Fruit fly (Drosophila melanogaster) whole organism, wandering third instar larva: Measurements from ENCODE around the gene Sf3b3.
A peak's percentile ranks its signal among the peaks of the same experiment; 100 is the strongest.

Experiments
- Abd-B ChIP-seq: fragments of >200 bp; optimal IDR thresholded peaks from 2 replicates; lab custom pipeline; 2017; ENCODE audit warnings: missing biosample characterization, missing genetic modification characterization
- CG32264 ChIP-seq: fragments of 200-800 bp; sonication (Bioruptor generic); optimal IDR thresholded peaks from 2 replicates; lab custom pipeline; 2016; ENCODE audit warnings: missing biosample characterization, missing genetic modification characterization
- CG9705 ChIP-seq: fragments of 200-800 bp; sonication (Bioruptor generic); optimal IDR thresholded peaks from 2 replicates; lab custom pipeline; 2018; ENCODE audit warnings: missing biosample characterization, mild to moderate bottlenecking, missing genetic modification characterization
- CrebA ChIP-seq: fragments of 200-800 bp; sonication (Bioruptor generic); optimal IDR thresholded peaks from 2 replicates; lab custom pipeline; 2016; ENCODE audit warnings: missing biosample characterization, mild to moderate bottlenecking, missing genetic modification characterization, borderline replicate concordance
- Dfd ChIP-seq: fragments of >200 bp; optimal IDR thresholded peaks from 2 replicates; lab custom pipeline; 2017; ENCODE audit warnings: missing biosample characterization, missing genetic modification characterization
- Dif ChIP-seq: fragments of 200-275, 200-300 bp; sonication (Bioruptor generic); optimal IDR thresholded peaks from 2 replicates; lab custom pipeline; 2018; ENCODE audit warnings: missing biosample characterization, missing genetic modification characterization; ENCODE audit not compliant: partially characterized antibody
- GATAd ChIP-seq: sonication (Bioruptor generic); optimal IDR thresholded peaks from 2 replicates; lab custom pipeline; 2016; ENCODE audit warnings: missing biosample characterization, missing genetic modification characterization
- HLH106 ChIP-seq: fragments of 200-800 bp; optimal IDR thresholded peaks from 3 replicates; lab custom pipeline; 2019; ENCODE audit warnings: missing biosample characterization, mild to moderate bottlenecking, missing genetic modification characterization, moderate library complexity
- Hnf4 ChIP-seq: fragments of 200-800 bp; sonication (Bioruptor generic); optimal IDR thresholded peaks from 2 replicates; lab custom pipeline; 2016; ENCODE audit warnings: missing biosample characterization, mild to moderate bottlenecking, missing genetic modification characterization
- Hr78 ChIP-seq: fragments of >200 bp; optimal IDR thresholded peaks from 2 replicates; lab custom pipeline; 2017; ENCODE audit warnings: missing biosample characterization, missing genetic modification characterization
- Hr83 ChIP-seq: fragments of 200-300 bp; sonication (Bioruptor generic); optimal IDR thresholded peaks from 2 replicates; lab custom pipeline; 2016; ENCODE audit warnings: missing biosample characterization, mild to moderate bottlenecking, missing genetic modification characterization, moderate library complexity; ENCODE audit not compliant: poor library complexity, severe bottlenecking
- Mio ChIP-seq: sonication (Bioruptor generic); optimal IDR thresholded peaks from 2 replicates; lab custom pipeline; 2016; ENCODE audit warnings: missing biosample characterization, missing genetic modification characterization
- Myc ChIP-seq: fragments of >200 bp; optimal IDR thresholded peaks from 2 replicates; lab custom pipeline; 2017
- N ChIP-seq: fragments of >200 bp; optimal IDR thresholded peaks from 2 replicates; lab custom pipeline; 2018; ENCODE audit warnings: missing biosample characterization, missing external identifiers, missing genetic modification characterization
- OdsH ChIP-seq: fragments of 200-800 bp; sonication (Bioruptor generic); optimal IDR thresholded peaks from 2 replicates; lab custom pipeline; 2016; ENCODE audit warnings: missing biosample characterization, mild to moderate bottlenecking, missing genetic modification characterization
- Rel ChIP-seq, 2 experiments: fragments of 200-800 bp; sonication (Bioruptor generic) in 1 of 2; optimal IDR thresholded peaks; 2 replicates in 1 of 2; 3 replicates in 1 of 2; lab custom pipeline; 2016 to 2019; ENCODE audit warnings: mild to moderate bottlenecking in 2 of 2, missing biosample characterization in 2 of 2, missing genetic modification characterization in 2 of 2, moderate library complexity in 1 of 2
- Sp1 ChIP-seq: fragments of 200-800 bp; sonication (Bioruptor generic); optimal IDR thresholded peaks from 3 replicates; lab custom pipeline; 2019; ENCODE audit warnings: missing biosample characterization, mild to moderate bottlenecking, missing genetic modification characterization, moderate library complexity
- Vsx2 ChIP-seq: fragments of 200-300, 225-300 bp; sonication (Bioruptor generic); optimal IDR thresholded peaks from 2 replicates; lab custom pipeline; 2018; ENCODE audit warnings: missing biosample characterization, missing genetic modification characterization; ENCODE audit not compliant: partially characterized antibody
- brk ChIP-seq: fragments of 200-800 bp; sonication (Bioruptor generic); optimal IDR thresholded peaks from 2 replicates; lab custom pipeline; 2016; ENCODE audit warnings: missing biosample characterization, mild to moderate bottlenecking, missing genetic modification characterization
- dmrt93B ChIP-seq: fragments of 200-800 bp; sonication (Bioruptor generic); optimal IDR thresholded peaks from 2 replicates; lab custom pipeline; 2018; ENCODE audit warnings: missing biosample characterization, mild to moderate bottlenecking, missing genetic modification characterization
- dsf ChIP-seq: sonication (Bioruptor generic); optimal IDR thresholded peaks from 2 replicates; lab custom pipeline; 2016; ENCODE audit warnings: missing biosample characterization, missing genetic modification characterization, borderline replicate concordance
- ey ChIP-seq: fragments of 200-800 bp; sonication (Bioruptor generic); optimal IDR thresholded peaks from 2 replicates; lab custom pipeline; 2016; ENCODE audit warnings: missing biosample characterization, missing genetic modification characterization
- foxo ChIP-seq, 2 experiments: fragments of 200-800 bp; sonication (Bioruptor generic); optimal IDR thresholded peaks; 2 replicates in 1 of 2; 3 replicates in 1 of 2; lab custom pipeline; 2016 to 2017; ENCODE audit warnings: missing biosample characterization in 2 of 2, missing genetic modification characterization in 2 of 2
- fru ChIP-seq: fragments of 200-800 bp; sonication (Bioruptor generic); optimal IDR thresholded peaks from 3 replicates; lab custom pipeline; 2016; ENCODE audit warnings: missing biosample characterization, mild to moderate bottlenecking, missing genetic modification characterization
- h ChIP-seq: fragments of 200-800 bp; sonication (Bioruptor generic); optimal IDR thresholded peaks from 3 replicates; lab custom pipeline; 2016; ENCODE audit warnings: missing biosample characterization, mild to moderate bottlenecking, missing genetic modification characterization
- lola ChIP-seq: fragments of >200 bp; optimal IDR thresholded peaks from 2 replicates; lab custom pipeline; 2017; ENCODE audit warnings: missing biosample characterization, missing genetic modification characterization
- pan ChIP-seq: fragments of >200 bp; optimal IDR thresholded peaks from 2 replicates; lab custom pipeline; 2017
- psq ChIP-seq: fragments of 200-800 bp; sonication (Bioruptor generic); optimal IDR thresholded peaks from 3 replicates; lab custom pipeline; 2017; ENCODE audit warnings: missing biosample characterization, mild to moderate bottlenecking, missing genetic modification characterization, moderate library complexity
- rgr ChIP-seq: fragments of 200-800 bp; sonication (Bioruptor generic); optimal IDR thresholded peaks from 3 replicates; lab custom pipeline; 2016; ENCODE audit warnings: missing biosample characterization, mild to moderate bottlenecking, missing genetic modification characterization
- sage ChIP-seq: fragments of 200-800 bp; sonication (Bioruptor generic); optimal IDR thresholded peaks from 2 replicates; lab custom pipeline; 2016; ENCODE audit warnings: missing biosample characterization, mild to moderate bottlenecking, missing genetic modification characterization
- sv ChIP-seq: fragments of 200-800 bp; sonication (Bioruptor generic); optimal IDR thresholded peaks from 3 replicates; lab custom pipeline; 2016; ENCODE audit warnings: missing biosample characterization, missing genetic modification characterization
- woc ChIP-seq: sonication (Bioruptor generic); optimal IDR thresholded peaks from 2 replicates; lab custom pipeline; 2016; ENCODE audit warnings: missing biosample characterization, mild to moderate bottlenecking, missing genetic modification characterization

Gene Sf3b3

dm6 chr3L:810038-810644 is 23.0 kb downstream of the Sf3b3 start:
- no peak for TF ChIP-seq psq (GFP tag; lab: Kevin White, UChicago)
- TF ChIP-seq Mio (GFP tag; lab: Kevin White, UChicago), result no peak
- no peak for TF ChIP-seq CG32264 (GFP tag; lab: Kevin White, UChicago)
- TF ChIP-seq Dfd (GFP tag; lab: Kevin White, UChicago), result no peak
- TF ChIP-seq pan (lab: Kevin White, UChicago), result no peak
- no peak for TF ChIP-seq h
- TF ChIP-seq dmrt93B (GFP tag; lab: Kevin White, UChicago), result no peak
- no peak for TF ChIP-seq Hr83 (GFP tag; lab: Kevin White, UChicago)
- TF ChIP-seq ey, result no peak
- TF ChIP-seq Rel (GFP tag; optimal IDR thresholded peaks at IDR 0.05; lab: Kevin White, UChicago), result no peak
- no peak for TF ChIP-seq Rel (tag; optimal IDR thresholded peaks at IDR 0.05; lab: Kevin White, UChicago)
- TF ChIP-seq Dif (GFP tag; lab: Kevin White, UChicago), result no peak
- no peak for TF ChIP-seq dsf (GFP tag; lab: Kevin White, UChicago)
- no peak for TF ChIP-seq Vsx2 (GFP tag; lab: Kevin White, UChicago)
- TF ChIP-seq rgr (GFP tag; lab: Kevin White, UChicago), result no peak
- TF ChIP-seq Myc (lab: Kevin White, UChicago), result no peak
- no peak for TF ChIP-seq CG9705
- no peak for TF ChIP-seq HLH106 (tag; lab: Kevin White, UChicago)
- TF ChIP-seq brk (GFP tag; lab: Kevin White, UChicago), result no peak

dm6 chr3L:809538-809805 is 23.7 kb downstream of the Sf3b3 start:
- TF ChIP-seq ey (no peak), Dif (GFP tag; lab: Kevin White, UChicago) (no peak), pan (lab: Kevin White, UChicago) (no peak), GATAd (GFP tag; lab: Kevin White, UChicago) (no peak), HLH106 (tag; lab: Kevin White, UChicago) (no peak), dmrt93B (GFP tag; lab: Kevin White, UChicago) (no peak), woc (GFP tag; lab: Kevin White, UChicago) (no peak), sage (GFP tag; lab: Kevin White, UChicago) (no peak), rgr (GFP tag; lab: Kevin White, UChicago) (no peak), CG32264 (GFP tag; lab: Kevin White, UChicago) (no peak), Abd-B (GFP tag; lab: Kevin White, UChicago) (no peak), fru (GFP tag; lab: Kevin White, UChicago) (no peak), sv (no peak), Hr83 (GFP tag; lab: Kevin White, UChicago) (no peak), brk (GFP tag; lab: Kevin White, UChicago) (no peak), Hnf4 (GFP tag; lab: Kevin White, UChicago) (no peak), CrebA (no peak), h (no peak), Vsx2 (GFP tag; lab: Kevin White, UChicago) (no peak)

dm6 chr3L:808725-809537 is 24.3 kb downstream of the Sf3b3 start:
- no peak for TF ChIP-seq psq (GFP tag; lab: Kevin White, UChicago)
- TF ChIP-seq Dfd (GFP tag; lab: Kevin White, UChicago), result no peak
- TF ChIP-seq Myc (lab: Kevin White, UChicago), result no peak
- no peak for TF ChIP-seq rgr (GFP tag; lab: Kevin White, UChicago)
- TF ChIP-seq N (GFP tag; lab: Kevin White, UChicago), result no peak
- no peak for TF ChIP-seq Hr78
- TF ChIP-seq sage (GFP tag; lab: Kevin White, UChicago), result no peak
- TF ChIP-seq Sp1 (GFP tag; lab: Kevin White, UChicago), result no peak
- no peak for TF ChIP-seq woc (GFP tag; lab: Kevin White, UChicago)

- TF ChIP-seq OdsH (GFP tag; lab: Kevin White, UChicago) (no peak), fru (GFP tag; lab: Kevin White, UChicago) (peak; percentile 15), psq (GFP tag; lab: Kevin White, UChicago) (peak; percentile 3), ey (peak; percentile 4), sv (no peak), h (peak; percentile 14), foxo (GFP tag; optimal IDR thresholded peaks at IDR 0.05; lab: Kevin White, UChicago) (peak in 1 of 2 experiments; percentile 13), HLH106 (tag; lab: Kevin White, UChicago) (peak; percentile 35), Sp1 (GFP tag; lab: Kevin White, UChicago) (peak; percentile 32), CG32264 (GFP tag; lab: Kevin White, UChicago) (no peak), sage (GFP tag; lab: Kevin White, UChicago) (no peak), lola (GFP tag; lab: Kevin White, UChicago) (no peak)
Observed at dm6 chr3L:807456-807855, 25.7 kb downstream of the Sf3b3 start.
